Fruit fly (Drosophila melanogaster) whole organism, prepupa: ENCODE measurements around the gene CG34426.

Source experiments
- Blimp-1 ChIP-seq: fragments of 200-800 bp; sonication (Bioruptor generic); optimal IDR thresholded peaks from 3 replicates; lab custom pipeline; 2017; ENCODE audit warnings: missing biosample characterization, missing genetic modification characterization, mild to moderate bottlenecking, moderate library complexity, missing genetic modification reagents
- CG11294 ChIP-seq: fragments of 200-800 bp; sonication (Bioruptor generic); IDR thresholded peaks from 2 replicates; pipeline ENCODE4 v1.3.6; 2022; ENCODE audit warnings: missing biosample characterization, missing genetic modification characterization
- CG11762 ChIP-seq: fragments of 200-800 bp; sonication (Bioruptor generic); optimal IDR thresholded peaks from 3 replicates; lab custom pipeline; 2016; ENCODE audit warnings: missing biosample characterization, missing genetic modification characterization; ENCODE audit not compliant: insufficient read depth
- CG15336 ChIP-seq: fragments of 200-800 bp; sonication (Bioruptor generic); IDR thresholded peaks from 2 replicates; pipeline ENCODE4 v1.3.6; 2022; ENCODE audit warnings: missing biosample characterization, missing genetic modification characterization
- CG1621 ChIP-seq: fragments of 200-800 bp; sonication (Bioruptor generic); optimal IDR thresholded peaks from 3 replicates; lab custom pipeline; 2018; ENCODE audit warnings: missing biosample characterization, mild to moderate bottlenecking, missing genetic modification characterization
- CG16779 ChIP-seq: fragments of 200-800 bp; sonication (Bioruptor generic); optimal IDR thresholded peaks from 3 replicates; lab custom pipeline; 2017; ENCODE audit warnings: missing biosample characterization, mild to moderate bottlenecking, missing genetic modification characterization
- CG3032 ChIP-seq: fragments of 200-800 bp; optimal IDR thresholded peaks from 2 replicates; lab custom pipeline; 2019; ENCODE audit warnings: missing biosample characterization, mild to moderate bottlenecking, missing genetic modification characterization, moderate library complexity
- CG31627 ChIP-seq: fragments of 200-800 bp; sonication (Bioruptor generic); optimal IDR thresholded peaks from 3 replicates; lab custom pipeline; 2016; ENCODE audit warnings: missing biosample characterization, missing genetic modification characterization
- CG34406 ChIP-seq: fragments of 200-800 bp; sonication (Bioruptor generic); optimal IDR thresholded peaks from 3 replicates; lab custom pipeline; 2016; ENCODE audit warnings: missing biosample characterization, missing genetic modification characterization
- CG3919 ChIP-seq: fragments of 200-800 bp; sonication (Bioruptor generic); optimal IDR thresholded peaks from 3 replicates; lab custom pipeline; 2016; ENCODE audit warnings: missing biosample characterization, missing genetic modification characterization
- CG4318 ChIP-seq: fragments of 200-800 bp; sonication (Bioruptor generic); optimal IDR thresholded peaks from 3 replicates; lab custom pipeline; 2017; ENCODE audit warnings: missing biosample characterization, mild to moderate bottlenecking, missing genetic modification characterization
- CG6163 ChIP-seq: fragments of 200-800 bp; sonication (Bioruptor generic); IDR thresholded peaks from 3 replicates; pipeline ENCODE4 v1.3.6; 2022; ENCODE audit warnings: missing biosample characterization, missing genetic modification characterization
- CG6276 ChIP-seq: fragments of 200-800 bp; sonication (Bioruptor generic); optimal IDR thresholded peaks from 2 replicates; lab custom pipeline; 2017; ENCODE audit warnings: missing biosample characterization, mild to moderate bottlenecking, missing genetic modification characterization
- CG6808 ChIP-seq: fragments of 200-800 bp; sonication (Bioruptor generic); optimal IDR thresholded peaks from 3 replicates; lab custom pipeline; 2017; ENCODE audit warnings: missing biosample characterization, missing genetic modification characterization, mild to moderate bottlenecking, moderate library complexity, missing genetic modification reagents
- CG7368 ChIP-seq: fragments of 200-800 bp; sonication (Bioruptor generic); optimal IDR thresholded peaks from 3 replicates; lab custom pipeline; 2016; ENCODE audit warnings: missing biosample characterization, missing genetic modification characterization
- CG8119 ChIP-seq: fragments of 200-800 bp; sonication (Bioruptor generic); IDR thresholded peaks from 3 replicates; pipeline ENCODE4 v1.3.6; 2022; ENCODE audit warnings: missing biosample characterization, missing genetic modification characterization
- CG8319 ChIP-seq: fragments of 200-800 bp; sonication (Bioruptor generic); optimal IDR thresholded peaks from 3 replicates; lab custom pipeline; 2016; ENCODE audit warnings: missing biosample characterization, missing genetic modification characterization
- Eip75B ChIP-seq: fragments of 200-800 bp; sonication (Bioruptor generic); optimal IDR thresholded peaks from 3 replicates; lab custom pipeline; 2016; ENCODE audit warnings: missing biosample characterization, missing genetic modification characterization
- Eip78C ChIP-seq: fragments of 200-800 bp; sonication (Bioruptor generic); peaks from one replicate; lab custom pipeline; 2016; ENCODE audit warnings: missing biosample characterization, missing genetic modification characterization
- Eip93F ChIP-seq: fragments of 200-800 bp; sonication (Bioruptor generic); optimal IDR thresholded peaks from 2 replicates; lab custom pipeline; 2016; ENCODE audit warnings: missing biosample characterization, mild to moderate bottlenecking, missing genetic modification characterization
- Ets21C ChIP-seq: fragments of 200-800 bp; sonication (Bioruptor generic); optimal IDR thresholded peaks from 3 replicates; lab custom pipeline; 2016; ENCODE audit warnings: missing biosample characterization, missing genetic modification characterization
- Ets96B ChIP-seq: fragments of 200-800 bp; optimal IDR thresholded peaks from 2 replicates; lab custom pipeline; 2019; ENCODE audit warnings: missing biosample characterization, mild to moderate bottlenecking, missing genetic modification characterization, moderate library complexity
- Gug ChIP-seq: fragments of 200-800 bp; sonication (Bioruptor generic); IDR thresholded peaks from 2 replicates; pipeline ENCODE4 v1.3.6; 2022; ENCODE audit warnings: missing biosample characterization, missing genetic modification characterization
- Hr38 ChIP-seq: sonication (Bioruptor generic); optimal IDR thresholded peaks from 2 replicates; lab custom pipeline; 2016; ENCODE audit warnings: missing biosample characterization, missing genetic modification characterization
- Hr39 ChIP-seq: fragments of 200-800 bp; sonication (Bioruptor generic); optimal IDR thresholded peaks from 2 replicates; lab custom pipeline; 2016; ENCODE audit warnings: missing biosample characterization, missing genetic modification characterization
- Hr4 ChIP-seq: fragments of 200-800 bp; sonication (Bioruptor generic); optimal IDR thresholded peaks from 3 replicates; lab custom pipeline; 2016; ENCODE audit warnings: missing biosample characterization, missing genetic modification characterization
- Lpt ChIP-seq: fragments of 200-800 bp; sonication (Bioruptor generic); optimal IDR thresholded peaks from 3 replicates; lab custom pipeline; 2016; ENCODE audit warnings: missing biosample characterization, missing genetic modification characterization
- Met ChIP-seq: fragments of 200-800 bp; sonication (Bioruptor generic); optimal IDR thresholded peaks from 3 replicates; lab custom pipeline; 2016; ENCODE audit warnings: missing biosample characterization, missing genetic modification characterization
- Sox102F ChIP-seq: fragments of 200-800 bp; sonication (Bioruptor generic); optimal IDR thresholded peaks from 2 replicates; lab custom pipeline; 2016; ENCODE audit warnings: missing biosample characterization, mild to moderate bottlenecking, missing genetic modification characterization
- Sox15 ChIP-seq: fragments of 200-800 bp; sonication (Bioruptor generic); optimal IDR thresholded peaks from 3 replicates; lab custom pipeline; 2016; ENCODE audit warnings: missing biosample characterization, missing genetic modification characterization
- achi ChIP-seq: fragments of 200-800 bp; sonication (Bioruptor generic); optimal IDR thresholded peaks from 3 replicates; lab custom pipeline; 2016; ENCODE audit warnings: missing biosample characterization, missing genetic modification characterization
- acj6 ChIP-seq: fragments of 200-800 bp; sonication (Bioruptor generic); optimal IDR thresholded peaks from 3 replicates; lab custom pipeline; 2016; ENCODE audit warnings: missing biosample characterization, missing genetic modification characterization
- cyc ChIP-seq: fragments of 200-800 bp; sonication (Bioruptor generic); optimal IDR thresholded peaks from 3 replicates; lab custom pipeline; 2016; ENCODE audit warnings: missing biosample characterization, missing genetic modification characterization
- dac ChIP-seq: fragments of 200-800 bp; sonication (Bioruptor generic); optimal IDR thresholded peaks from 2 replicates; lab custom pipeline; 2017; ENCODE audit warnings: missing biosample characterization, mild to moderate bottlenecking, missing genetic modification characterization
- dsx ChIP-seq: fragments of 200-800 bp; optimal IDR thresholded peaks from 3 replicates; lab custom pipeline; 2019; ENCODE audit warnings: missing biosample characterization, mild to moderate bottlenecking, missing genetic modification characterization, moderate library complexity; ENCODE audit not compliant: poor library complexity, severe bottlenecking
- eg ChIP-seq: fragments of 200-800 bp; sonication (Bioruptor generic); IDR thresholded peaks from 3 replicates; pipeline ENCODE4 v1.3.6; 2022; ENCODE audit warnings: missing biosample characterization, missing genetic modification characterization
- esn ChIP-seq: fragments of 200-800 bp; sonication (Bioruptor generic); optimal IDR thresholded peaks from 2 replicates; lab custom pipeline; 2016; ENCODE audit warnings: missing biosample characterization, mild to moderate bottlenecking, missing genetic modification characterization, moderate library complexity
- fd85E ChIP-seq: fragments of 200-800 bp; sonication (Bioruptor generic); optimal IDR thresholded peaks from 3 replicates; lab custom pipeline; 2016; ENCODE audit warnings: missing biosample characterization, missing genetic modification characterization
- fkh ChIP-seq: fragments of 200-800 bp; sonication (Bioruptor generic); optimal IDR thresholded peaks from 3 replicates; lab custom pipeline; 2017; ENCODE audit warnings: missing biosample characterization, mild to moderate bottlenecking, missing genetic modification characterization, moderate library complexity
- lz ChIP-seq: fragments of 200-800 bp; sonication (Bioruptor generic); optimal IDR thresholded peaks from 3 replicates; lab custom pipeline; 2016; ENCODE audit warnings: missing biosample characterization, missing genetic modification characterization
- net ChIP-seq: fragments of 200-800 bp; sonication (Bioruptor generic); optimal IDR thresholded peaks from 3 replicates; lab custom pipeline; 2016; ENCODE audit warnings: missing biosample characterization, missing genetic modification characterization
- pdm3 ChIP-seq: fragments of 200-800 bp; sonication (Bioruptor generic); optimal IDR thresholded peaks from 3 replicates; lab custom pipeline; 2016; ENCODE audit warnings: missing biosample characterization, missing genetic modification characterization
- salr ChIP-seq, 2 experiments: fragments of 200-800 bp; sonication (Bioruptor generic); optimal IDR thresholded peaks; 3 replicates each; lab custom pipeline; 2016 to 2018; ENCODE audit warnings: missing biosample characterization in 2 of 2, missing genetic modification characterization in 2 of 2, mild to moderate bottlenecking in 1 of 2
- spab ChIP-seq: fragments of 200-800 bp; sonication (Bioruptor generic); optimal IDR thresholded peaks from 2 replicates; lab custom pipeline; 2017; ENCODE audit warnings: missing biosample characterization, mild to moderate bottlenecking, missing genetic modification characterization, missing genetic modification reagents
- ss ChIP-seq, 2 experiments: fragments of 200-800 bp; sonication (Bioruptor generic); optimal IDR thresholded peaks; 2 replicates in 1 of 2; 3 replicates in 1 of 2; lab custom pipeline; 2017 to 2018; ENCODE audit warnings: mild to moderate bottlenecking in 2 of 2, missing biosample characterization in 2 of 2, missing genetic modification characterization in 2 of 2, moderate library complexity in 1 of 2
- topi ChIP-seq: fragments of 200-800 bp; sonication (Bioruptor generic); optimal IDR thresholded peaks from 3 replicates; lab custom pipeline; 2016; ENCODE audit warnings: missing biosample characterization, missing genetic modification characterization

CG34426 gene

dm6 chr3L:8763794-8764193 lies 38.5 kb upstream of the CG34426 start (continued):
- TF ChIP-seq pdm3 (GFP tag; lab: Kevin White, UChicago) = peak; percentile 32
- TF ChIP-seq CG6276 = no peak

dm6 chr3L:8765493-8765892 lies 36.8 kb upstream of the CG34426 start:
- TF ChIP-seq Sox102F (no peak), dac (GFP tag; lab: Kevin White, UChicago) (no peak), fd85E (no peak), topi (no peak), Hr4 (peak; percentile 81), Eip78C (GFP tag; lab: Kevin White, UChicago) (no peak), Hr38 (GFP tag; lab: Kevin White, UChicago) (no peak), Blimp-1 (GFP tag; lab: Kevin White, UChicago) (no peak), dsx (peak; percentile 100), Lpt (GFP tag; lab: Kevin White, UChicago) (peak; percentile 82), ss (GFP tag; optimal IDR thresholded peaks at IDR 0.05; lab: Kevin White, UChicago) (no peak), Eip75B (GFP tag; lab: Kevin White, UChicago) (no peak), CG16779 (tag; lab: Kevin White, UChicago) (no peak), eg (GFP tag; lab: Robert Waterston, UW) (peak; percentile 97), CG34406 (GFP tag; lab: Kevin White, UChicago) (no peak), CG6163 (peak; percentile 96), Gug (GFP tag; lab: Robert Waterston, UW) (peak; percentile 93), CG6276 (peak; percentile 55), CG11294 (GFP tag; lab: Robert Waterston, UW) (peak; percentile 91), CG6808 (GFP tag; lab: Kevin White, UChicago) (no peak), acj6 (GFP tag; lab: Kevin White, UChicago) (no peak), cyc (GFP tag; lab: Kevin White, UChicago) (no peak), esn (GFP tag; lab: Kevin White, UChicago) (no peak), CG1621 (no peak), CG15336 (GFP tag; lab: Robert Waterston, UW) (peak; percentile 98), achi (GFP tag; lab: Kevin White, UChicago) (peak; percentile 42), CG3919 (GFP tag; lab: Kevin White, UChicago) (no peak), Ets96B (tag; lab: Kevin White, UChicago) (peak; percentile 45), CG8119 (GFP tag; lab: Robert Waterston, UW) (peak; percentile 96), pdm3 (GFP tag; lab: Kevin White, UChicago) (no peak), salr (GFP tag; optimal IDR thresholded peaks at IDR 0.05; lab: Kevin White, UChicago) (peak in 1 of 2 experiments; percentile 20), CG4318 (GFP tag; lab: Kevin White, UChicago) (peak; percentile 9)
- TF ChIP-seq, all 60 proteins: peak for 14

DNA sequence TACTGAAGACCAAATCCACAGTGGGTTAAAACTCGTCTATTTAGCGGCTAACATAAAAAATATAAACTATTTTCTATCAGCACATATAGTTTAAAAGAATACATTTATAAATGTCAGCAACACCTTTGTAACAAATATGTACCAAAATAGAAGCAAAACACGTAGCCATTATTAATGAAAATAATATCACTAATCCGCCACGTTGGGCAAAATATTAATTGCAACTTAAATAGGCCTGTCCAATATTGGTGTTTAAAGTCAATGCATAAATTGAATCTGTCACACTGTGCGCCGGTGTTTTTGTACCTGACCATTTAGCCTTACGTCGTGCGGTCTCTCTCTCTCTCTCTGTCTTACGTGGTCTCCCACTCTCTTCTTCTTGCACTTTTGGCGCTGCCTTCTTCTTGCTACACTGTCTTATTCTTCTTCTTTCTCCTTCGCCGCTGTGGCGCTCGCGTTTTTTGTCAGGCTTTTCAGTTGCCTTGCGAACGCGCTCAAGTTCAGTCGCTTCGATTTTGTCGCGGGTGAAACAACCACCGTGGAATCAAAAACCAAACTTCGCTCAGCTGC lies 36.2 kb upstream of the CG34426 start:
- TF ChIP-seq Ets21C (GFP tag; lab: Kevin White, UChicago) = peak; percentile 98
- peak; percentile 99 for TF ChIP-seq CG3032 (tag; lab: Kevin White, UChicago)
- TF ChIP-seq CG11762 (GFP tag; lab: Kevin White, UChicago) = peak; percentile 97
- TF ChIP-seq Sox15 (GFP tag; lab: Kevin White, UChicago) = peak; percentile 99
- peak; percentile 98 for TF ChIP-seq CG34406 (GFP tag; lab: Kevin White, UChicago)
- TF ChIP-seq Eip93F (GFP tag; lab: Kevin White, UChicago) = peak; percentile 90
- TF ChIP-seq CG31627 (GFP tag; lab: Kevin White, UChicago) = peak; percentile 99
- peak; percentile 94 for TF ChIP-seq CG15336 (GFP tag; lab: Robert Waterston, UW)
- TF ChIP-seq fkh (GFP tag; lab: Kevin White, UChicago) = peak; percentile 72
- TF ChIP-seq topi = peak; percentile 98
- TF ChIP-seq net = peak; percentile 97
- peak; percentile 97 for TF ChIP-seq Gug (GFP tag; lab: Robert Waterston, UW)
- TF ChIP-seq cyc (GFP tag; lab: Kevin White, UChicago) = peak; percentile 99
- peak; percentile 99 for TF ChIP-seq Met
- TF ChIP-seq Ets96B (tag; lab: Kevin White, UChicago) = peak; percentile 95
- peak; percentile 97 for TF ChIP-seq CG7368 (GFP tag; lab: Kevin White, UChicago)
- TF ChIP-seq CG4318 (GFP tag; lab: Kevin White, UChicago) = peak; percentile 95
- peak; percentile 99 for TF ChIP-seq Hr39 (GFP tag; lab: Kevin White, UChicago)
- peak; percentile 88 for TF ChIP-seq CG16779 (tag; lab: Kevin White, UChicago)
- peak; percentile 99 for TF ChIP-seq lz (GFP tag; lab: Kevin White, UChicago)
- TF ChIP-seq spab (GFP tag; lab: Kevin White, UChicago) = peak; percentile 94
- peak; percentile 95 for TF ChIP-seq CG11294 (GFP tag; lab: Robert Waterston, UW)
- peak; percentile 98 for TF ChIP-seq CG6808 (GFP tag; lab: Kevin White, UChicago)
- TF ChIP-seq CG6276 = peak; percentile 96
- TF ChIP-seq CG8319 (GFP tag; lab: Kevin White, UChicago) = peak; percentile 94
- peak; percentile 97 for TF ChIP-seq pdm3 (GFP tag; lab: Kevin White, UChicago)
